Worm (Caenorhabditis elegans) whole organism, late embryonic: Measurements from ENCODE around the gene clc-13.

Experiments used
- C38D4.7 ChIP-seq: fragments of 200-800 bp; sonication (Bioruptor generic); optimal IDR thresholded peaks from 2 replicates; lab custom pipeline; 2018; ENCODE audit warnings: mild to moderate bottlenecking, missing genetic modification characterization, moderate library complexity, missing compliant biosample characterization
- K02D7.2 ChIP-seq: sonication (generic microtip); optimal IDR thresholded peaks from 2 replicates; lab custom pipeline; 2017; ENCODE audit warnings: mild to moderate bottlenecking, missing genetic modification characterization, missing compliant biosample characterization
- K09A11.1 ChIP-seq: sonication (generic microtip); optimal IDR thresholded peaks from 2 replicates; lab custom pipeline; 2017; ENCODE audit warnings: antibody characterized with exemption, mild to moderate bottlenecking, missing genetic modification characterization, missing compliant biosample characterization; ENCODE audit not compliant: insufficient read depth
- ceh-31 ChIP-seq: sonication (generic microtip); optimal IDR thresholded peaks from 2 replicates; lab custom pipeline; 2016; ENCODE audit warnings: missing genetic modification characterization, missing compliant biosample characterization
- ets-4 ChIP-seq: sonication (generic microtip); optimal IDR thresholded peaks from 2 replicates; lab custom pipeline; 2016; ENCODE audit warnings: missing genetic modification characterization, missing compliant biosample characterization
- eyg-1 ChIP-seq: sonication (generic microtip); optimal IDR thresholded peaks from 2 replicates; lab custom pipeline; 2016; ENCODE audit warnings: missing genotype, missing genetic modification characterization, missing compliant biosample characterization
- madf-2 ChIP-seq: sonication (generic microtip); optimal IDR thresholded peaks from 2 replicates; lab custom pipeline; 2017; ENCODE audit warnings: missing genetic modification characterization, missing compliant biosample characterization
- pat-9 ChIP-seq: fragments of 200-800 bp; sonication (Bioruptor generic); optimal IDR thresholded peaks from 2 replicates; lab custom pipeline; 2018; ENCODE audit warnings: mild to moderate bottlenecking, missing genetic modification characterization, moderate library complexity, missing compliant biosample characterization
- pax-1 ChIP-seq: fragments of 150-350 bp; optimal IDR thresholded peaks from 2 replicates; lab custom pipeline; 2014; ENCODE audit warnings: missing biosample characterization, missing genetic modification characterization
- unc-55 ChIP-seq: sonication (generic microtip); optimal IDR thresholded peaks from 2 replicates; lab custom pipeline; 2017; ENCODE audit warnings: missing biosample characterization, missing genetic modification reagents, missing genetic modification characterization
- zip-5 ChIP-seq: sonication (generic microtip); optimal IDR thresholded peaks from 2 replicates; lab custom pipeline; 2016; ENCODE audit warnings: missing genetic modification characterization, missing compliant biosample characterization
- ztf-16 ChIP-seq: sonication (generic microtip); optimal IDR thresholded peaks from 2 replicates; lab custom pipeline; 2017; ENCODE audit warnings: missing genetic modification characterization, missing compliant biosample characterization

Gene clc-13

ce11 chrV:17059987-17060386, 45.8 kb downstream of the clc-13 start, which contains the start of gene sri-66:
sri-66 (plus strand) TSS chrV:17060287.
- TF ChIP-seq eyg-1 (tag; lab: Kevin White, UChicago) (no peak), zip-5 (tag; lab: Kevin White, UChicago) (no peak), madf-2 (tag; lab: Kevin White, UChicago) (no peak)

- no peak for TF ChIP-seq pax-1
- no peak for TF ChIP-seq K09A11.1
- no peak for TF ChIP-seq unc-55
- no peak for TF ChIP-seq ets-4 (tag; lab: Kevin White, UChicago)
- TF ChIP-seq K02D7.2 (tag; lab: Kevin White, UChicago): no peak
These were observed 47.4 kb downstream of the clc-13 start, which contains the start of gene F28B1.9 for ce11 chrV:17061585-17061984. F28B1.9 (plus strand) TSS chrV:17061885.

ce11 chrV:17064676-17065075, 50.5 kb downstream of the clc-13 start, which contains the start of gene srh-255:
srh-255 (plus strand) TSS chrV:17064976.
- no peak for TF ChIP-seq pat-9 (tag; lab: Kevin White, UChicago)
- no peak for TF ChIP-seq C38D4.7
- no peak for TF ChIP-seq zip-5 (tag; lab: Kevin White, UChicago)
- TF ChIP-seq ceh-31 (tag; lab: Kevin White, UChicago): no peak
- no peak for TF ChIP-seq ztf-16
- TF ChIP-seq, all 69 proteins: peak for 0
